Fruit fly (Drosophila melanogaster): ENCODE results near the gene CG11656.

Gene CG11656

dm6 chr3R:12982167-12982981 lies 27.3 kb upstream of the CG11656 start (continued):
- peak; percentile 37 for TF ChIP-seq Lhr (GFP tag; optimal IDR thresholded peaks at IDR 0.05)
- TF ChIP-seq sqz (GFP tag; optimal IDR thresholded peaks at IDR 0.05), result peak; percentile 3
- TF ChIP-seq stc (GFP tag; IDR thresholded peaks at IDR 0.05), result peak; percentile 31; the same call in 1 of the 2 replicates
- no peak for TF ChIP-seq CG34224 (GFP tag; IDR thresholded peaks at IDR 0.05; ENCODE audit: partially characterized antibody)
- no peak for TF ChIP-seq Gsc (GFP tag; IDR thresholded peaks at IDR 0.05)
- TF ChIP-seq CG6765 (GFP tag; optimal IDR thresholded peaks at IDR 0.05), result peak; percentile 78
- TF ChIP-seq CG11504 (tag; optimal IDR thresholded peaks at IDR 0.05), result peak; percentile 78
- TF ChIP-seq nom (GFP tag; optimal IDR thresholded peaks at IDR 0.05), result peak; percentile 58
- TF ChIP-seq CG6813 (GFP tag; optimal IDR thresholded peaks at IDR 0.05), result peak; percentile 74
- no peak for TF ChIP-seq usp (GFP tag; optimal IDR thresholded peaks at IDR 0.05)
- TF ChIP-seq HLH4C (GFP tag; IDR thresholded peaks at IDR 0.05; ENCODE audit: partially characterized antibody), result no peak
- peak; percentile 13 for TF ChIP-seq CG18764 (GFP tag; optimal IDR thresholded peaks at IDR 0.05)
- no peak for TF ChIP-seq CG3726 (GFP tag; IDR thresholded peaks at IDR 0.05)
- no peak for TF ChIP-seq CG4404 (GFP tag; IDR thresholded peaks at IDR 0.05)
- no peak for TF ChIP-seq sima (GFP tag; optimal IDR thresholded peaks at IDR 0.05)
- peak; percentile 48 for TF ChIP-seq sisA (GFP tag; IDR thresholded peaks at IDR 0.05)
- TF ChIP-seq Sox100B (GFP tag; optimal IDR thresholded peaks at IDR 0.05), result peak; percentile 60
- no peak for TF ChIP-seq pum (GFP tag; optimal IDR thresholded peaks at IDR 0.05)
- TF ChIP-seq CG9797 (GFP tag; optimal IDR thresholded peaks at IDR 0.05), result no peak
- no peak for TF ChIP-seq ftz-f1 (GFP tag; optimal IDR thresholded peaks at IDR 0.05)
- TF ChIP-seq Fer3 (tag; optimal IDR thresholded peaks at IDR 0.05), result peak; percentile 70
- peak; percentile 57; the same call in 1 of the 2 replicates for TF ChIP-seq sob (GFP tag; IDR thresholded peaks at IDR 0.05)
- TF ChIP-seq CG8290 (GFP tag; optimal IDR thresholded peaks at IDR 0.05), result no peak
- peak in 1 of 2 experiments; percentile 60 for TF ChIP-seq CG8290 (tag; optimal IDR thresholded peaks at IDR 0.05)
- TF ChIP-seq gsb (GFP tag; IDR thresholded peaks at IDR 0.05), result peak; percentile 61
- TF ChIP-seq CoRest (tag; optimal IDR thresholded peaks at IDR 0.05), result peak; percentile 85
- no peak for TF ChIP-seq B-H1 (GFP tag; IDR thresholded peaks at IDR 0.05)
- peak; percentile 76 for TF ChIP-seq CG2889 (GFP tag; IDR thresholded peaks at IDR 0.05)
- TF ChIP-seq zf30C (GFP tag; optimal IDR thresholded peaks at IDR 0.05), result no peak
- TF ChIP-seq D19B (GFP tag; optimal IDR thresholded peaks at IDR 0.05), result peak; percentile 47
- TF ChIP-seq CG12155 (GFP tag; optimal IDR thresholded peaks at IDR 0.05), result peak; percentile 44
- TF ChIP-seq gcm (GFP tag; optimal IDR thresholded peaks at IDR 0.05), result peak; percentile 38
- TF ChIP-seq h (optimal IDR thresholded peaks at IDR 0.05), result no peak
- TF ChIP-seq MTF-1 (GFP tag; optimal IDR thresholded peaks at IDR 0.05; ENCODE audit: borderline replicate concordance), result no peak
- no peak for TF ChIP-seq da (GFP tag; optimal IDR thresholded peaks at IDR 0.05)
- peak; percentile 63 for TF ChIP-seq CG3847 (GFP tag; IDR thresholded peaks at IDR 0.05)
- TF ChIP-seq al (GFP tag; IDR thresholded peaks at IDR 0.05), result peak; percentile 45; the same call in 1 of the 2 replicates
- peak; percentile 28 for TF ChIP-seq CG30431 (GFP tag; optimal IDR thresholded peaks at IDR 0.05)
- TF ChIP-seq CG7745 (tag; optimal IDR thresholded peaks at IDR 0.05), result no peak
- TF ChIP-seq Nf-YB (GFP tag; optimal IDR thresholded peaks at IDR 0.05), result peak; percentile 52
- TF ChIP-seq CG10366 (GFP tag; IDR thresholded peaks at IDR 0.05), result peak; percentile 67
- TF ChIP-seq BtbVII (GFP tag; optimal IDR thresholded peaks at IDR 0.05), result peak; percentile 42
- TF ChIP-seq CG11456 (GFP tag; IDR thresholded peaks at IDR 0.05), result peak; percentile 15; the same call in 1 of the 3 replicates
- peak; percentile 83 for TF ChIP-seq PHDP (tag; optimal IDR thresholded peaks at IDR 0.05)
- no peak for TF ChIP-seq Doc2 (GFP tag; IDR thresholded peaks at IDR 0.05)
- no peak for TF ChIP-seq Dip2 (GFP tag; IDR thresholded peaks at IDR 0.05)
- peak; percentile 18 for TF ChIP-seq CG10462 (GFP tag; optimal IDR thresholded peaks at IDR 0.05)
- TF ChIP-seq Xrp1 (GFP tag; IDR thresholded peaks at IDR 0.05), result peak; percentile 58; the same call in 1 of the 2 replicates
- TF ChIP-seq ac (GFP tag; optimal IDR thresholded peaks at IDR 0.05), result no peak
- peak; percentile 13 for TF ChIP-seq mam (GFP tag; optimal IDR thresholded peaks at IDR 0.05)

Measured in whole organism, embryonic.